Fruit fly (Drosophila melanogaster) whole organism, embryonic: ENCODE results near the gene CG14431.

ENCODE experiments used
- Adf1 ChIP-seq: fragments of 200-800 bp; sonication (Bioruptor generic); IDR thresholded peaks from 2 replicates; pipeline ENCODE4 v1.3.6; 2022; ENCODE audit warnings: missing biosample characterization, missing genetic modification characterization
- Awh ChIP-seq: fragments of 200-800 bp; sonication (Bioruptor generic); IDR thresholded peaks from 2 replicates; pipeline ENCODE4, ENCODE4 v1.3.6; 2022; ENCODE audit warnings: missing biosample characterization, missing genetic modification characterization
- CG12155 ChIP-seq: fragments of 200-800 bp; sonication (Bioruptor generic); optimal IDR thresholded peaks from 3 replicates; lab custom pipeline; 2016; ENCODE audit warnings: missing biosample characterization, missing genetic modification characterization
- CG12769 ChIP-seq: fragments of 200-800 bp; sonication (Bioruptor generic); optimal IDR thresholded peaks from 2 replicates; lab custom pipeline; 2019; ENCODE audit warnings: missing biosample characterization, mild to moderate bottlenecking, missing genetic modification characterization, moderate library complexity
- CG13287 ChIP-seq: fragments of 200-800 bp; sonication (Bioruptor generic); IDR thresholded peaks from 2 replicates; pipeline ENCODE4 v1.3.6; 2022; ENCODE audit warnings: missing biosample characterization, missing genetic modification characterization; ENCODE audit not compliant: partially characterized antibody
- CG13424 ChIP-seq: fragments of 200-800 bp; sonication (Bioruptor generic); optimal IDR thresholded peaks from 2 replicates; lab custom pipeline; 2019; ENCODE audit warnings: missing biosample characterization, mild to moderate bottlenecking, missing genetic modification characterization, moderate library complexity
- CG14667 ChIP-seq: fragments of 200-800 bp; sonication (Bioruptor generic); IDR thresholded peaks from 2 replicates; pipeline ENCODE4 v1.3.6; 2022; ENCODE audit warnings: missing biosample characterization, missing genetic modification characterization
- CG15073 ChIP-seq: fragments of 200-800 bp; sonication (Bioruptor generic); optimal IDR thresholded peaks from 2 replicates; lab custom pipeline; 2016; ENCODE audit warnings: missing biosample characterization, missing genetic modification characterization
- CG17361 ChIP-seq: fragments of 200-800 bp; sonication (Bioruptor generic); IDR thresholded peaks from 3 replicates; pipeline ENCODE4 v1.3.6; 2022; ENCODE audit warnings: missing biosample characterization, missing genetic modification characterization
- CG1832 ChIP-seq: fragments of 200-800 bp; sonication (Bioruptor generic); optimal IDR thresholded peaks from 2 replicates; lab custom pipeline; 2017; ENCODE audit warnings: missing biosample characterization, mild to moderate bottlenecking, missing genetic modification characterization, inconsistent platforms
- CG31388 ChIP-seq: fragments of 200-800 bp; sonication (Bioruptor generic); optimal IDR thresholded peaks from 2 replicates; lab custom pipeline; 2016; ENCODE audit warnings: missing biosample characterization, missing genetic modification characterization
- CG31441 ChIP-seq: fragments of 200-800 bp; sonication (Bioruptor generic); IDR thresholded peaks from 2 replicates; pipeline ENCODE4 v1.3.6; 2022; ENCODE audit warnings: missing biosample characterization, missing genetic modification characterization
- CG33213 ChIP-seq: fragments of 200-800 bp; sonication (Bioruptor generic); optimal IDR thresholded peaks from 3 replicates; lab custom pipeline; 2016; ENCODE audit warnings: missing biosample characterization, missing genetic modification characterization
- CG4854 ChIP-seq: fragments of 200-800 bp; sonication (Bioruptor generic); optimal IDR thresholded peaks from 2 replicates; lab custom pipeline; 2016; ENCODE audit warnings: missing biosample characterization, missing genetic modification characterization, inconsistent platforms
- CG5953 ChIP-seq: fragments of 200-800 bp; sonication (Bioruptor generic); IDR thresholded peaks from 2 replicates; pipeline ENCODE4 v1.3.6; 2022; ENCODE audit warnings: missing biosample characterization, missing genetic modification characterization
- CG6272 ChIP-seq: fragments of 200-800 bp; sonication (Bioruptor generic); IDR thresholded peaks from 2 replicates; pipeline ENCODE4 v1.3.6; 2022; ENCODE audit warnings: missing biosample characterization, missing genetic modification characterization
- CG7987 ChIP-seq: fragments of 200-800 bp; sonication (Bioruptor generic); optimal IDR thresholded peaks from 2 replicates; lab custom pipeline; 2018; ENCODE audit warnings: missing biosample characterization, mild to moderate bottlenecking, missing genetic modification characterization, moderate library complexity
- CG8765 ChIP-seq: fragments of 200-800 bp; sonication (Bioruptor generic); IDR thresholded peaks from 2 replicates; pipeline ENCODE4 v1.3.6; 2022; ENCODE audit warnings: missing biosample characterization, missing genetic modification characterization
- CHES-1-like ChIP-seq: fragments of 200-800 bp; sonication (Bioruptor generic); optimal IDR thresholded peaks from 2 replicates; lab custom pipeline; 2016; ENCODE audit warnings: missing biosample characterization, missing genetic modification characterization
- D19A ChIP-seq: fragments of 200-800 bp; optimal IDR thresholded peaks from 3 replicates; lab custom pipeline; 2019; ENCODE audit warnings: missing biosample characterization, mild to moderate bottlenecking, missing genetic modification characterization, moderate library complexity
- Gsc ChIP-seq: fragments of 200-800 bp; sonication (Bioruptor generic); IDR thresholded peaks from 2 replicates; pipeline ENCODE4 v1.3.6; 2022; ENCODE audit warnings: missing biosample characterization, missing genetic modification characterization
- HLHmδ ChIP-seq: fragments of 200-800 bp; sonication (Bioruptor generic); optimal IDR thresholded peaks from 2 replicates; lab custom pipeline; 2018; ENCODE audit warnings: missing biosample characterization, mild to moderate bottlenecking, missing genetic modification characterization, moderate library complexity
- HmgD ChIP-seq: fragments of 200-800 bp; sonication (Bioruptor generic); optimal IDR thresholded peaks from 3 replicates; lab custom pipeline; 2016; ENCODE audit warnings: missing biosample characterization, missing genetic modification characterization
- Hmr ChIP-seq: fragments of 200-800 bp; sonication (Bioruptor generic); optimal IDR thresholded peaks from 3 replicates; lab custom pipeline; 2017; ENCODE audit warnings: mild to moderate bottlenecking, missing biosample characterization, missing genetic modification reagents, missing genetic modification characterization
- Lpt ChIP-seq: fragments of >200 bp; optimal IDR thresholded peaks from 2 replicates; lab custom pipeline; 2018; ENCODE audit warnings: missing biosample characterization, missing genetic modification characterization
- Mrtf ChIP-seq: fragments of 200-800 bp; sonication (Bioruptor generic); IDR thresholded peaks from 3 replicates; pipeline ENCODE4 v1.3.6; 2022; ENCODE audit warnings: missing biosample characterization, missing genetic modification characterization
- NfI ChIP-seq: fragments of 200-800 bp; sonication (Bioruptor generic); optimal IDR thresholded peaks from 3 replicates; lab custom pipeline; 2018; ENCODE audit warnings: missing biosample characterization, mild to moderate bottlenecking, missing genetic modification characterization, moderate library complexity
- Oaz ChIP-seq: fragments of 200-800 bp; sonication (Bioruptor generic); IDR thresholded peaks from 2 replicates; pipeline ENCODE4 v1.3.6; 2022; ENCODE audit warnings: missing biosample characterization, missing genetic modification characterization
- Optix ChIP-seq: fragments of 200-800 bp; sonication (Bioruptor generic); IDR thresholded peaks from 3 replicates; pipeline ENCODE4 v1.3.6; 2022; ENCODE audit warnings: missing biosample characterization, missing genetic modification characterization
- PHDP ChIP-seq: fragments of 200-800 bp; sonication (Bioruptor generic); optimal IDR thresholded peaks from 3 replicates; lab custom pipeline; 2018; ENCODE audit warnings: missing biosample characterization, mild to moderate bottlenecking, missing genetic modification characterization, moderate library complexity
- Rx ChIP-seq: fragments of 200-800 bp; sonication (Bioruptor generic); IDR thresholded peaks from 2 replicates; pipeline ENCODE4 v1.3.6; 2022; ENCODE audit warnings: missing biosample characterization, missing genetic modification characterization
- Usf ChIP-seq: fragments of 200-800 bp; sonication (Bioruptor generic); optimal IDR thresholded peaks from 2 replicates; lab custom pipeline; 2017; ENCODE audit warnings: missing genotype, missing biosample characterization, missing genetic modification characterization
- YL-1 ChIP-seq: fragments of 200-800 bp; sonication (Bioruptor generic); optimal IDR thresholded peaks from 3 replicates; lab custom pipeline; 2017; ENCODE audit warnings: missing biosample characterization, mild to moderate bottlenecking, missing genetic modification characterization
- ara ChIP-seq: fragments of 200-800 bp; sonication (Bioruptor generic); IDR thresholded peaks from 2 replicates; pipeline ENCODE4 v1.3.6; 2022; ENCODE audit warnings: missing biosample characterization, missing genetic modification characterization
- bab2 ChIP-seq: fragments of 200-800 bp; sonication (Bioruptor generic); optimal IDR thresholded peaks from 2 replicates; lab custom pipeline; 2016; ENCODE audit warnings: missing biosample characterization, missing genetic modification characterization
- cad ChIP-seq: fragments of >200 bp; optimal IDR thresholded peaks from 2 replicates; lab custom pipeline; 2017; ENCODE audit warnings: missing biosample characterization, missing genetic modification characterization
- chinmo ChIP-seq: fragments of 200-800 bp; sonication (Bioruptor generic); IDR thresholded peaks from 4 replicates; pipeline ENCODE4 v1.3.6; 2022; ENCODE audit warnings: missing biosample characterization, missing genetic modification characterization; ENCODE audit not compliant: partially characterized antibody
- dmrt11E ChIP-seq: fragments of 200-800 bp; sonication (Bioruptor generic); optimal IDR thresholded peaks from 3 replicates; lab custom pipeline; 2018; ENCODE audit warnings: missing biosample characterization, mild to moderate bottlenecking, missing genetic modification characterization, moderate library complexity
- gce ChIP-seq: fragments of 200-800 bp; sonication (Bioruptor generic); IDR thresholded peaks from 3 replicates; pipeline ENCODE4 v1.3.6; 2022; ENCODE audit warnings: missing biosample characterization, missing genetic modification characterization
- gcm ChIP-seq: fragments of 200-800 bp; sonication (Bioruptor generic); optimal IDR thresholded peaks from 2 replicates; lab custom pipeline; 2019; ENCODE audit warnings: missing biosample characterization, mild to moderate bottlenecking, missing genetic modification characterization, moderate library complexity
- hkb ChIP-seq, 2 experiments: fragments of 200-800 bp in 1 of 2; fragments of >200 bp in 1 of 2; sonication (Bioruptor generic) in 1 of 2; IDR thresholded peaks in 1 of 2; optimal IDR thresholded peaks in 1 of 2; 2 replicates each; pipeline versions ENCODE4 v1.3.6 to Lab custom; 2017 to 2022; ENCODE audit warnings: missing biosample characterization in 1 of 2, missing genetic modification characterization in 1 of 2
- jumu ChIP-seq: fragments of 200-800 bp; sonication (Bioruptor generic); optimal IDR thresholded peaks from 3 replicates; lab custom pipeline; 2016; ENCODE audit warnings: missing biosample characterization, missing genetic modification characterization
- kah ChIP-seq: fragments of 200-800 bp; sonication (Bioruptor generic); optimal IDR thresholded peaks from 2 replicates; lab custom pipeline; 2018; ENCODE audit warnings: missing biosample characterization, mild to moderate bottlenecking, missing genetic modification characterization
- onecut ChIP-seq: fragments of 200-800 bp; sonication (Bioruptor generic); IDR thresholded peaks from 2 replicates; pipeline ENCODE4 v1.3.6; 2022; ENCODE audit warnings: missing biosample characterization, missing genetic modification characterization
- pfk ChIP-seq: fragments of 200-800 bp; sonication (Bioruptor generic); optimal IDR thresholded peaks from 2 replicates; lab custom pipeline; 2018; ENCODE audit warnings: missing biosample characterization, mild to moderate bottlenecking, missing genetic modification characterization, moderate library complexity
- rib ChIP-seq: fragments of 200-800 bp; sonication (Bioruptor generic); IDR thresholded peaks from 2 replicates; pipeline ENCODE4 v1.3.6; 2022; ENCODE audit warnings: missing biosample characterization, missing genetic modification characterization
- slou ChIP-seq: fragments of 200-800 bp; sonication (Bioruptor generic); optimal IDR thresholded peaks from 3 replicates; lab custom pipeline; 2016; ENCODE audit warnings: missing biosample characterization, missing genetic modification characterization
- sr ChIP-seq: fragments of 200-800 bp; sonication (Bioruptor generic); IDR thresholded peaks from 3 replicates; pipeline ENCODE4 v1.3.6; 2022; ENCODE audit warnings: missing biosample characterization, missing genetic modification characterization
- stwl ChIP-seq: fragments of 200-800 bp; sonication (Bioruptor generic); optimal IDR thresholded peaks from 3 replicates; lab custom pipeline; 2018; ENCODE audit warnings: missing biosample characterization, mild to moderate bottlenecking, missing genetic modification characterization, moderate library complexity
- tup ChIP-seq: fragments of 200-800 bp; sonication (Bioruptor generic); optimal IDR thresholded peaks from 2 replicates; lab custom pipeline; 2016; ENCODE audit warnings: missing biosample characterization, mild to moderate bottlenecking, missing genetic modification characterization, moderate library complexity

Gene CG14431

dm6 chrX:6861523-6862077, 46.5 kb upstream of the CG14431 start (continued):
- peak; percentile 91 for TF ChIP-seq CG1832 (GFP tag; lab: Kevin White, UChicago)
- TF ChIP-seq Optix (GFP tag; lab: Robert Waterston, UW): peak; percentile 70; the same call in 2 of the 3 replicates
- TF ChIP-seq tup: no peak
- TF ChIP-seq hkb (optimal IDR thresholded peaks at IDR 0.05; lab: Kevin White, UChicago): no peak
- TF ChIP-seq hkb (GFP tag; IDR thresholded peaks at IDR 0.05; lab: Robert Waterston, UW): peak; percentile 29; the same call in 1 of the 2 replicates
- TF ChIP-seq chinmo: peak; percentile 99
- TF ChIP-seq NfI (GFP tag; lab: Kevin White, UChicago): peak; percentile 38
- no peak for TF ChIP-seq cad (GFP tag; lab: Kevin White, UChicago)
- TF ChIP-seq Lpt: no peak
- TF ChIP-seq Mrtf (GFP tag; lab: Robert Waterston, UW): peak; percentile 40; the same call in 1 of the 3 replicates
- peak; percentile 41 for TF ChIP-seq D19A (tag; lab: Kevin White, UChicago)
- TF ChIP-seq Usf: peak; percentile 42
- TF ChIP-seq sr (GFP tag; lab: Robert Waterston, UW): no peak
- TF ChIP-seq CG12769 (tag; lab: Kevin White, UChicago): peak; percentile 96
- peak; percentile 41 for TF ChIP-seq CG31441
- peak; percentile 41 for TF ChIP-seq CG6272 (GFP tag; lab: Robert Waterston, UW)
- TF ChIP-seq Gsc (GFP tag; lab: Robert Waterston, UW): no peak
- no peak for TF ChIP-seq CG31388 (GFP tag; lab: Kevin White, UChicago)
- peak; percentile 41; the same call in 1 of the 2 replicates for TF ChIP-seq CG13287 (GFP tag; lab: Robert Waterston, UW)
- TF ChIP-seq stwl (tag; lab: Kevin White, UChicago): no peak
- TF ChIP-seq jumu (GFP tag; lab: Kevin White, UChicago): no peak
- TF ChIP-seq HLHmδ: peak; percentile 53
- no peak for TF ChIP-seq HmgD (GFP tag; lab: Kevin White, UChicago)
- no peak for TF ChIP-seq kah (GFP tag; lab: Kevin White, UChicago)
- TF ChIP-seq gce (GFP tag; lab: Robert Waterston, UW): peak; percentile 25; the same call in 1 of the 3 replicates
- TF ChIP-seq Adf1 (GFP tag; lab: Robert Waterston, UW): peak; percentile 89
- TF ChIP-seq pfk: peak; percentile 95
- TF ChIP-seq bab2 (GFP tag; lab: Kevin White, UChicago): peak; percentile 39
- TF ChIP-seq CG17361 (GFP tag; lab: Robert Waterston, UW): peak; percentile 50; the same call in 1 of the 3 replicates
- no peak for TF ChIP-seq gcm (GFP tag; lab: Kevin White, UChicago)
- TF ChIP-seq Rx: no peak
- peak; percentile 66 for TF ChIP-seq Hmr
- TF ChIP-seq CG8765: peak; percentile 59; the same call in 1 of the 2 replicates
- 0 out of 2 replicates have a peak, but pooled peaks have one; percentile 7 for TF ChIP-seq ara (GFP tag; lab: Robert Waterston, UW)
- TF ChIP-seq rib (GFP tag; lab: Robert Waterston, UW): peak; percentile 86
- TF ChIP-seq Oaz (GFP tag; lab: Robert Waterston, UW): peak; percentile 46
- peak; percentile 59 for TF ChIP-seq CG14667 (GFP tag; lab: Robert Waterston, UW)
- no peak for TF ChIP-seq CG33213 (GFP tag; lab: Kevin White, UChicago)
- TF ChIP-seq onecut (GFP tag; lab: Robert Waterston, UW): peak; percentile 23; the same call in 1 of the 2 replicates
- peak; percentile 60 for TF ChIP-seq CG13424 (tag; lab: Kevin White, UChicago)
- no peak for TF ChIP-seq CG15073
- peak; percentile 29 for TF ChIP-seq CG12155 (GFP tag; lab: Kevin White, UChicago)
- TF ChIP-seq YL-1 (GFP tag; lab: Kevin White, UChicago): peak; percentile 8
- peak; percentile 6 for TF ChIP-seq PHDP (tag; lab: Kevin White, UChicago)
- TF ChIP-seq CG5953: no peak
- peak; percentile 21 for TF ChIP-seq CG7987 (GFP tag; lab: Kevin White, UChicago)
- TF ChIP-seq CHES-1-like (GFP tag; lab: Kevin White, UChicago): peak; percentile 29
- no peak for TF ChIP-seq dmrt11E (tag; lab: Kevin White, UChicago)
- TF ChIP-seq CG4854 (GFP tag; lab: Kevin White, UChicago): no peak
- TF ChIP-seq slou (GFP tag; lab: Kevin White, UChicago): no peak
- TF ChIP-seq Awh (GFP tag; lab: Robert Waterston, UW): no peak
